Fruit fly (Drosophila melanogaster) whole organism, wandering third instar larva: ENCODE data around the gene CG12607.

Experiments used
- Vsx2 ChIP-seq: fragments of 200-300, 225-300 bp; sonication (Bioruptor generic); optimal IDR thresholded peaks from 2 replicates; lab custom pipeline; 2018; ENCODE audit warnings: missing biosample characterization, missing genetic modification characterization; ENCODE audit not compliant: partially characterized antibody
- h ChIP-seq: fragments of 200-800 bp; sonication (Bioruptor generic); optimal IDR thresholded peaks from 3 replicates; lab custom pipeline; 2016; ENCODE audit warnings: missing biosample characterization, mild to moderate bottlenecking, missing genetic modification characterization

DNA sequence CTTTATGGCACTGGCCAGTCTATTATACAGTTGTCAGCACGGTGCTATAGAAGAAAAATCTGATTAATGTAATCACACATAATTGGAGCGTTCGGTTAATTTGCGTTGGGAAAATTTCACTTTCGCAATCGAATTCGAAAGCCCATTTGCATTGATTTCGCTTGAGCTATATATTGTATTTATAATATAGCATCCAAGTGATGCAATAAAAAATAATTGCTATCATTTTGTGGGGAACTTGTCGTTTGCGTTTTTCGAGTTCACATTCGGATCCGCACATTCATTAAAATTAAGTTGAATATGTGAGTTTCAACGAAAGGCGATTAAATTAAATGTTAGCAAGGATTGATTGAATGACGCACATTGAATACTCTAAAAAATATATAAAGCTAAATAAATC, 29.3 kb upstream of the CG12607 start:
- TF ChIP-seq h (GFP tag; lab: Kevin White, UChicago) (no peak), Vsx2 (GFP tag; lab: Kevin White, UChicago) (no peak)
